Worm (Caenorhabditis elegans) whole organism, late embryonic: ENCODE data around the gene C39D10.11.

Experiments
- K02D7.2 ChIP-seq: sonication (generic microtip); optimal IDR thresholded peaks from 2 replicates; lab custom pipeline; 2017; ENCODE audit warnings: mild to moderate bottlenecking, missing genetic modification characterization, missing compliant biosample characterization
- K09A11.1 ChIP-seq: sonication (generic microtip); optimal IDR thresholded peaks from 2 replicates; lab custom pipeline; 2017; ENCODE audit warnings: antibody characterized with exemption, mild to moderate bottlenecking, missing genetic modification characterization, missing compliant biosample characterization; ENCODE audit not compliant: insufficient read depth
- T23F11.4 ChIP-seq: fragments of 200-800 bp; sonication (Bioruptor generic); optimal IDR thresholded peaks from 2 replicates; lab custom pipeline; 2018; ENCODE audit warnings: mild to moderate bottlenecking, missing genetic modification characterization, missing compliant biosample characterization
- Y22D7AL.16 ChIP-seq: sonication (generic microtip); optimal IDR thresholded peaks from 2 replicates; lab custom pipeline; 2016; ENCODE audit warnings: missing genetic modification characterization, missing compliant biosample characterization
- ama-1 ChIP-seq: fragments of 150-350 bp; optimal IDR thresholded peaks from 2 replicates; lab custom pipeline; 2014
- ceh-18 ChIP-seq: sonication (generic microtip); optimal IDR thresholded peaks from 2 replicates; lab custom pipeline; 2016; ENCODE audit warnings: missing genetic modification characterization, missing compliant biosample characterization
- ceh-19 ChIP-seq: fragments of 200-800 bp; sonication (Bioruptor generic); optimal IDR thresholded peaks from 2 replicates; lab custom pipeline; 2018; ENCODE audit warnings: mild to moderate bottlenecking, missing genetic modification characterization, missing compliant biosample characterization
- ceh-22 ChIP-seq: sonication (generic microtip); optimal IDR thresholded peaks from 2 replicates; lab custom pipeline; 2017; ENCODE audit warnings: missing biosample characterization, missing genetic modification characterization
- ceh-30 ChIP-seq: fragments of 150-350 bp; optimal IDR thresholded peaks from 2 replicates; lab custom pipeline; 2014; ENCODE audit warnings: missing biosample characterization, missing genetic modification characterization
- ceh-31 ChIP-seq: sonication (generic microtip); optimal IDR thresholded peaks from 2 replicates; lab custom pipeline; 2016; ENCODE audit warnings: missing genetic modification characterization, missing compliant biosample characterization
- ceh-6 ChIP-seq: fragments of 200-800 bp; sonication (Bioruptor generic); optimal IDR thresholded peaks from 2 replicates; lab custom pipeline; 2018; ENCODE audit warnings: mild to moderate bottlenecking, missing genetic modification characterization, missing compliant biosample characterization
- ceh-9 ChIP-seq: sonication (generic microtip); optimal IDR thresholded peaks from 2 replicates; lab custom pipeline; 2016; ENCODE audit warnings: mild to moderate bottlenecking, missing genetic modification characterization, inconsistent platforms, missing compliant biosample characterization
- che-1 ChIP-seq: sonication (generic microtip); optimal IDR thresholded peaks from 2 replicates; lab custom pipeline; 2016; ENCODE audit warnings: mild to moderate bottlenecking, missing genetic modification characterization, missing compliant biosample characterization
- elt-2 ChIP-seq: sonication (generic microtip); optimal IDR thresholded peaks from 2 replicates; lab custom pipeline; 2016; ENCODE audit warnings: missing genetic modification reagents, missing genetic modification characterization, missing compliant biosample characterization
- eyg-1 ChIP-seq: sonication (generic microtip); optimal IDR thresholded peaks from 2 replicates; lab custom pipeline; 2016; ENCODE audit warnings: missing genotype, missing genetic modification characterization, missing compliant biosample characterization
- fkh-10 ChIP-seq: fragments of 150-350 bp; optimal IDR thresholded peaks from 2 replicates; lab custom pipeline; 2014; ENCODE audit warnings: missing biosample characterization, missing genetic modification reagents, missing genetic modification characterization
- fkh-6 ChIP-seq: sonication (generic microtip); optimal IDR thresholded peaks from 2 replicates; lab custom pipeline; 2016; ENCODE audit warnings: missing genetic modification characterization, missing compliant biosample characterization
- gmeb-2 ChIP-seq: sonication (generic microtip); optimal IDR thresholded peaks from 2 replicates; lab custom pipeline; 2016; ENCODE audit warnings: missing genetic modification characterization, inconsistent platforms, missing compliant biosample characterization
- hlh-13 ChIP-seq: fragments of 200-800 bp; sonication (Bioruptor generic); optimal IDR thresholded peaks from 2 replicates; lab custom pipeline; 2018; ENCODE audit warnings: mild to moderate bottlenecking, missing genetic modification characterization, missing compliant biosample characterization
- hlh-15 ChIP-seq: sonication (generic microtip); optimal IDR thresholded peaks from 2 replicates; lab custom pipeline; 2016; ENCODE audit warnings: missing genetic modification characterization, missing compliant biosample characterization
- hlh-30 ChIP-seq: sonication (generic microtip); optimal IDR thresholded peaks from 2 replicates; lab custom pipeline; 2017; ENCODE audit warnings: antibody characterized with exemption, missing genetic modification characterization, missing compliant biosample characterization; ENCODE audit not compliant: insufficient read depth
- lim-6 ChIP-seq: sonication (generic microtip); optimal IDR thresholded peaks from 2 replicates; lab custom pipeline; 2016; ENCODE audit warnings: missing genetic modification characterization, missing compliant biosample characterization
- lin-11 ChIP-seq: fragments of 200-800 bp; sonication (Bioruptor generic); optimal IDR thresholded peaks from 2 replicates; lab custom pipeline; 2018; ENCODE audit warnings: mild to moderate bottlenecking, missing genetic modification characterization, missing compliant biosample characterization
- madf-2 ChIP-seq: sonication (generic microtip); optimal IDR thresholded peaks from 2 replicates; lab custom pipeline; 2017; ENCODE audit warnings: missing genetic modification characterization, missing compliant biosample characterization
- mec-3 ChIP-seq: sonication (generic microtip); optimal IDR thresholded peaks from 2 replicates; lab custom pipeline; 2016; ENCODE audit warnings: borderline replicate concordance, missing genetic modification characterization, missing compliant biosample characterization
- nhr-11 ChIP-seq: fragments of 150-350 bp; optimal IDR thresholded peaks from 2 replicates; lab custom pipeline; 2014; ENCODE audit warnings: missing biosample characterization, missing genetic modification characterization
- npax-4 ChIP-seq: sonication (generic microtip); optimal IDR thresholded peaks from 2 replicates; lab custom pipeline; 2016; ENCODE audit warnings: missing genetic modification characterization, missing compliant biosample characterization
- odd-2 ChIP-seq: sonication (generic microtip); optimal IDR thresholded peaks from 2 replicates; lab custom pipeline; 2017; ENCODE audit warnings: antibody characterized with exemption, mild to moderate bottlenecking, missing genetic modification characterization, missing compliant biosample characterization
- pat-9 ChIP-seq: fragments of 200-800 bp; sonication (Bioruptor generic); optimal IDR thresholded peaks from 2 replicates; lab custom pipeline; 2018; ENCODE audit warnings: mild to moderate bottlenecking, missing genetic modification characterization, moderate library complexity, missing compliant biosample characterization
- pax-1 ChIP-seq: fragments of 150-350 bp; optimal IDR thresholded peaks from 2 replicates; lab custom pipeline; 2014; ENCODE audit warnings: missing biosample characterization, missing genetic modification characterization
- pha-2 ChIP-seq: sonication (generic microtip); optimal IDR thresholded peaks from 2 replicates; lab custom pipeline; 2017; ENCODE audit warnings: mild to moderate bottlenecking, missing genetic modification characterization, missing compliant biosample characterization
- pha-4 ChIP-seq: fragments of 150-350 bp; optimal IDR thresholded peaks from 2 replicates; lab custom pipeline; 2018; ENCODE audit warnings: missing biosample characterization, missing genetic modification reagents, missing genetic modification characterization
- pqm-1 ChIP-seq: sonication (generic microtip); optimal IDR thresholded peaks from 2 replicates; lab custom pipeline; 2016; ENCODE audit warnings: missing genetic modification characterization, missing compliant biosample characterization
- ref-2 ChIP-seq: sonication (generic microtip); optimal IDR thresholded peaks from 2 replicates; lab custom pipeline; 2016; ENCODE audit warnings: missing genetic modification characterization, missing compliant biosample characterization
- rnt-1 ChIP-seq: sonication (generic microtip); optimal IDR thresholded peaks from 2 replicates; lab custom pipeline; 2016; ENCODE audit warnings: missing genetic modification characterization, missing compliant biosample characterization
- sox-2 ChIP-seq: fragments of 200-800 bp; sonication (Bioruptor generic); IDR thresholded peaks from 2 replicates; pipeline ENCODE4 v1.3.6; 2022; ENCODE audit warnings: missing genetic modification reagents, missing genetic modification characterization, missing compliant biosample characterization
- sox-4 ChIP-seq: sonication (generic microtip); optimal IDR thresholded peaks from 2 replicates; lab custom pipeline; 2017; ENCODE audit warnings: mild to moderate bottlenecking, missing genetic modification characterization, inconsistent platforms, missing compliant biosample characterization
- tbx-2 ChIP-seq: sonication (generic microtip); optimal IDR thresholded peaks from 2 replicates; lab custom pipeline; 2016; ENCODE audit warnings: missing genetic modification characterization, missing compliant biosample characterization
- ttx-3 ChIP-seq: sonication (generic microtip); optimal IDR thresholded peaks from 2 replicates; lab custom pipeline; 2016; ENCODE audit warnings: missing genetic modification reagents, missing genetic modification characterization, missing compliant biosample characterization
- unc-42 ChIP-seq: sonication (generic microtip); optimal IDR thresholded peaks from 2 replicates; lab custom pipeline; 2016; ENCODE audit warnings: missing genotype, missing genetic modification characterization, missing compliant biosample characterization
- unc-86 ChIP-seq: sonication (generic microtip); optimal IDR thresholded peaks from 2 replicates; lab custom pipeline; 2016; ENCODE audit warnings: missing genetic modification characterization, missing compliant biosample characterization
- ztf-16 ChIP-seq: sonication (generic microtip); optimal IDR thresholded peaks from 2 replicates; lab custom pipeline; 2017; ENCODE audit warnings: missing genetic modification characterization, missing compliant biosample characterization

Gene C39D10.11

DNA sequence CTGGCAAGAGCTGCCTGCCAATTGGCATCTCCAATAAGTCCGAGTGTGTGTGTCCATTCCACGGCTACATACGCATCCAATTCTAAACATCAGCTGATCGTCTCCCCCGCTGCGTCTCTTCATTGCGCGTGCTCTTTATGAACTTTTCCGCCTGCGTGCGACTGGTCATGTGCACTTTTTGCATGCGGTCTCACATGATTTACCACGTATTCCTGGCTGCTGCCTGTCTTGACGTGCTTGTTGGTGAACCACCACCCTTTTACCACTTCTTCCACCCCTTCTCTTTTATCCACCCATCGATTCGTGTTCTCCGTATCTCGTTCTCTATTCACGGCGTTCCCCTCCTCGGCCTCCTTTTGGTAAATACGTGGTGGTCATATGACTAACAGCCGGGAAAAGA lies 48.5 kb downstream of the C39D10.11 start (continued):
- no peak for TF ChIP-seq elt-2
- peak; percentile 55 for TF ChIP-seq T23F11.4 (GFP tag; lab: Kevin White, UChicago)
- no peak for TF ChIP-seq che-1 (tag; lab: Kevin White, UChicago)
- TF ChIP-seq gmeb-2 (tag; lab: Kevin White, UChicago): no peak
- no peak for TF ChIP-seq pax-1
- TF ChIP-seq fkh-10: no peak
- peak; percentile 67 for TF ChIP-seq unc-86 (tag; lab: Kevin White, UChicago)
- no peak for TF ChIP-seq ttx-3 (tag; lab: Kevin White, UChicago)
- no peak; the same call in 1 of the 2 replicates for TF ChIP-seq sox-2
- TF ChIP-seq pqm-1 (tag; lab: Kevin White, UChicago): no peak
- no peak for TF ChIP-seq Y22D7AL.16 (tag; lab: Kevin White, UChicago)
- TF ChIP-seq tbx-2 (tag; lab: Kevin White, UChicago): peak; percentile 86
- peak; percentile 21 for TF ChIP-seq eyg-1 (tag; lab: Kevin White, UChicago)
- no peak for TF ChIP-seq ceh-9 (tag; lab: Kevin White, UChicago)
- TF ChIP-seq ceh-22 (tag; lab: Kevin White, UChicago): no peak
- TF ChIP-seq hlh-13: no peak
- no peak for TF ChIP-seq odd-2
- TF ChIP-seq ceh-6 (GFP tag; lab: Kevin White, UChicago): no peak
- TF ChIP-seq ama-1 (lab: Kevin White, UChicago): no peak
- TF ChIP-seq ref-2 (tag; lab: Kevin White, UChicago): peak; percentile 84
- TF ChIP-seq rnt-1: peak; percentile 56
- TF ChIP-seq hlh-15 (tag; lab: Kevin White, UChicago): no peak
- no peak for TF ChIP-seq sox-4 (tag; lab: Kevin White, UChicago)
- TF ChIP-seq ceh-18: peak; percentile 77
- no peak for TF ChIP-seq pha-4 (tag; lab: Kevin White, UChicago)
- TF ChIP-seq lim-6 (tag; lab: Kevin White, UChicago): peak; percentile 40

ce11 chrX:7952226-7953062 lies 49.4 kb downstream of the C39D10.11 start:
- no peak for TF ChIP-seq pat-9 (tag; lab: Kevin White, UChicago)
- TF ChIP-seq elt-2: peak; percentile 19
- TF ChIP-seq mec-3 (tag; lab: Kevin White, UChicago): no peak
- TF ChIP-seq hlh-30: peak; percentile 4

- no peak for TF ChIP-seq ama-1 (lab: Kevin White, UChicago)
- no peak for TF ChIP-seq pax-1
- TF ChIP-seq K09A11.1 (tag; lab: Kevin White, UChicago): no peak
- no peak for TF ChIP-seq fkh-6 (tag; lab: Kevin White, UChicago)
- no peak for TF ChIP-seq ztf-16 (tag; lab: Kevin White, UChicago)
- TF ChIP-seq Y22D7AL.16 (tag; lab: Kevin White, UChicago): no peak
- TF ChIP-seq pqm-1 (tag; lab: Kevin White, UChicago): no peak
- no peak for TF ChIP-seq lin-11 (tag; lab: Kevin White, UChicago)
- TF ChIP-seq, all 69 proteins: peak for 0
Observed at ce11 chrX:7953063-7953337, 49.9 kb downstream of the C39D10.11 start.

- TF ChIP-seq eyg-1 (tag; lab: Kevin White, UChicago) (no peak), madf-2 (tag; lab: Kevin White, UChicago) (no peak), ceh-31 (no peak), tbx-2 (tag; lab: Kevin White, UChicago) (no peak), ceh-30 (no peak), K02D7.2 (no peak), unc-42 (tag; lab: Kevin White, UChicago) (no peak), che-1 (tag; lab: Kevin White, UChicago) (no peak), nhr-11 (tag; lab: Kevin White, UChicago) (no peak), npax-4 (tag; lab: Kevin White, UChicago) (no peak), ref-2 (tag; lab: Kevin White, UChicago) (no peak), ceh-6 (GFP tag; lab: Kevin White, UChicago) (no peak), pat-9 (tag; lab: Kevin White, UChicago) (no peak), rnt-1 (no peak), pha-2 (tag; lab: Kevin White, UChicago) (no peak), ceh-19 (GFP tag; lab: Kevin White, UChicago) (no peak), sox-2 (no peak)
Observed at ce11 chrX:7953695-7954094, 50.6 kb downstream of the C39D10.11 start.
